Worm (Caenorhabditis elegans) whole organism, late embryonic: Measurements from ENCODE around the gene lem-2.
A peak's percentile ranks its signal among the peaks of the same experiment; 100 is the strongest.

Experiments
- C08G9.2 ChIP-seq: sonication (generic microtip); optimal IDR thresholded peaks from 2 replicates; lab custom pipeline; 2016; ENCODE audit warnings: mild to moderate bottlenecking, missing genetic modification characterization, moderate library complexity, missing compliant biosample characterization
- K09A11.1 ChIP-seq: sonication (generic microtip); optimal IDR thresholded peaks from 2 replicates; lab custom pipeline; 2017; ENCODE audit warnings: antibody characterized with exemption, mild to moderate bottlenecking, missing genetic modification characterization, missing compliant biosample characterization; ENCODE audit not compliant: insufficient read depth
- T23F11.4 ChIP-seq: fragments of 200-800 bp; sonication (Bioruptor generic); optimal IDR thresholded peaks from 2 replicates; lab custom pipeline; 2018; ENCODE audit warnings: mild to moderate bottlenecking, missing genetic modification characterization, missing compliant biosample characterization
- ama-1 ChIP-seq: fragments of 150-350 bp; optimal IDR thresholded peaks from 2 replicates; lab custom pipeline; 2014
- ceh-24 ChIP-seq: sonication (generic microtip); optimal IDR thresholded peaks from 2 replicates; lab custom pipeline; 2016; ENCODE audit warnings: mild to moderate bottlenecking, missing genetic modification characterization, missing compliant biosample characterization
- ceh-31 ChIP-seq: sonication (generic microtip); optimal IDR thresholded peaks from 2 replicates; lab custom pipeline; 2016; ENCODE audit warnings: missing genetic modification characterization, missing compliant biosample characterization
- ceh-34 ChIP-seq: sonication (generic microtip); optimal IDR thresholded peaks from 2 replicates; lab custom pipeline; 2016; ENCODE audit warnings: mild to moderate bottlenecking, missing genetic modification characterization, missing compliant biosample characterization
- ceh-48 ChIP-seq: sonication (generic microtip); optimal IDR thresholded peaks from 2 replicates; lab custom pipeline; 2016; ENCODE audit warnings: missing genetic modification characterization, inconsistent platforms, missing compliant biosample characterization
- dmd-4 ChIP-seq: sonication (generic microtip); optimal IDR thresholded peaks from 2 replicates; lab custom pipeline; 2016; ENCODE audit warnings: borderline replicate concordance, missing genetic modification characterization, missing compliant biosample characterization
- dve-1 ChIP-seq: sonication (generic microtip); optimal IDR thresholded peaks from 2 replicates; lab custom pipeline; 2017; ENCODE audit warnings: antibody characterized with exemption, mild to moderate bottlenecking, missing genetic modification characterization, missing compliant biosample characterization
- elt-2 ChIP-seq: sonication (generic microtip); optimal IDR thresholded peaks from 2 replicates; lab custom pipeline; 2016; ENCODE audit warnings: missing genetic modification reagents, missing genetic modification characterization, missing compliant biosample characterization
- elt-4 ChIP-seq: sonication (generic microtip); optimal IDR thresholded peaks from 2 replicates; lab custom pipeline; 2016; ENCODE audit warnings: missing genetic modification characterization, missing compliant biosample characterization
- eyg-1 ChIP-seq: sonication (generic microtip); optimal IDR thresholded peaks from 2 replicates; lab custom pipeline; 2016; ENCODE audit warnings: missing genotype, missing genetic modification characterization, missing compliant biosample characterization
- fkh-6 ChIP-seq: sonication (generic microtip); optimal IDR thresholded peaks from 2 replicates; lab custom pipeline; 2016; ENCODE audit warnings: missing genetic modification characterization, missing compliant biosample characterization
- hlh-13 ChIP-seq: fragments of 200-800 bp; sonication (Bioruptor generic); optimal IDR thresholded peaks from 2 replicates; lab custom pipeline; 2018; ENCODE audit warnings: mild to moderate bottlenecking, missing genetic modification characterization, missing compliant biosample characterization
- hlh-6 ChIP-seq: sonication (generic microtip); optimal IDR thresholded peaks from 2 replicates; lab custom pipeline; 2016; ENCODE audit warnings: missing genotype, missing genetic modification characterization, missing compliant biosample characterization
- hlh-8 ChIP-seq: sonication (generic microtip); optimal IDR thresholded peaks from 2 replicates; lab custom pipeline; 2016; ENCODE audit warnings: missing genotype, missing genetic modification characterization, missing compliant biosample characterization
- lim-6 ChIP-seq: sonication (generic microtip); optimal IDR thresholded peaks from 2 replicates; lab custom pipeline; 2016; ENCODE audit warnings: missing genetic modification characterization, missing compliant biosample characterization
- lin-11 ChIP-seq: fragments of 200-800 bp; sonication (Bioruptor generic); optimal IDR thresholded peaks from 2 replicates; lab custom pipeline; 2018; ENCODE audit warnings: mild to moderate bottlenecking, missing genetic modification characterization, missing compliant biosample characterization
- mec-3 ChIP-seq: sonication (generic microtip); optimal IDR thresholded peaks from 2 replicates; lab custom pipeline; 2016; ENCODE audit warnings: borderline replicate concordance, missing genetic modification characterization, missing compliant biosample characterization
- nfya-1 ChIP-seq: sonication (generic microtip); optimal IDR thresholded peaks from 2 replicates; lab custom pipeline; 2017; ENCODE audit warnings: missing genetic modification characterization, mild to moderate bottlenecking, missing compliant biosample characterization, antibody characterized with exemption, moderate library complexity
- nhr-11 ChIP-seq: fragments of 150-350 bp; optimal IDR thresholded peaks from 2 replicates; lab custom pipeline; 2014; ENCODE audit warnings: missing biosample characterization, missing genetic modification characterization
- nhr-232 ChIP-seq: sonication (generic microtip); optimal IDR thresholded peaks from 2 replicates; lab custom pipeline; 2016; ENCODE audit warnings: missing genetic modification characterization, missing compliant biosample characterization
- npax-4 ChIP-seq: sonication (generic microtip); optimal IDR thresholded peaks from 2 replicates; lab custom pipeline; 2016; ENCODE audit warnings: missing genetic modification characterization, missing compliant biosample characterization
- pax-1 ChIP-seq: fragments of 150-350 bp; optimal IDR thresholded peaks from 2 replicates; lab custom pipeline; 2014; ENCODE audit warnings: missing biosample characterization, missing genetic modification characterization
- pqm-1 ChIP-seq: sonication (generic microtip); optimal IDR thresholded peaks from 2 replicates; lab custom pipeline; 2016; ENCODE audit warnings: missing genetic modification characterization, missing compliant biosample characterization
- ref-2 ChIP-seq: sonication (generic microtip); optimal IDR thresholded peaks from 2 replicates; lab custom pipeline; 2016; ENCODE audit warnings: missing genetic modification characterization, missing compliant biosample characterization
- rnt-1 ChIP-seq: sonication (generic microtip); optimal IDR thresholded peaks from 2 replicates; lab custom pipeline; 2016; ENCODE audit warnings: missing genetic modification characterization, missing compliant biosample characterization
- sdc-2 ChIP-seq: sonication (generic microtip); optimal IDR thresholded peaks from 2 replicates; lab custom pipeline; 2016; ENCODE audit warnings: missing genotype, missing genetic modification characterization, missing compliant biosample characterization
- sox-4 ChIP-seq: sonication (generic microtip); optimal IDR thresholded peaks from 2 replicates; lab custom pipeline; 2017; ENCODE audit warnings: mild to moderate bottlenecking, missing genetic modification characterization, inconsistent platforms, missing compliant biosample characterization
- tbx-2 ChIP-seq: sonication (generic microtip); optimal IDR thresholded peaks from 2 replicates; lab custom pipeline; 2016; ENCODE audit warnings: missing genetic modification characterization, missing compliant biosample characterization
- ttx-3 ChIP-seq: sonication (generic microtip); optimal IDR thresholded peaks from 2 replicates; lab custom pipeline; 2016; ENCODE audit warnings: missing genetic modification reagents, missing genetic modification characterization, missing compliant biosample characterization
- unc-3 ChIP-seq, 2 experiments: fragments of 200-800 bp in 1 of 2; sonication (Bioruptor generic) in 1 of 2; sonication (generic microtip) in 1 of 2; conservative IDR thresholded peaks in 1 of 2; optimal IDR thresholded peaks in 1 of 2; 2 replicates each; pipeline versions ENCODE4 v1.3.6 to Lab custom; 2016 to 2022; ENCODE audit warnings: missing compliant biosample characterization in 2 of 2, missing genetic modification characterization in 2 of 2, missing genetic modification reagents in 1 of 2
- unc-42 ChIP-seq: sonication (generic microtip); optimal IDR thresholded peaks from 2 replicates; lab custom pipeline; 2016; ENCODE audit warnings: missing genotype, missing genetic modification characterization, missing compliant biosample characterization
- unc-55 ChIP-seq: sonication (generic microtip); optimal IDR thresholded peaks from 2 replicates; lab custom pipeline; 2017; ENCODE audit warnings: missing biosample characterization, missing genetic modification reagents, missing genetic modification characterization
- zip-5 ChIP-seq: sonication (generic microtip); optimal IDR thresholded peaks from 2 replicates; lab custom pipeline; 2016; ENCODE audit warnings: missing genetic modification characterization, missing compliant biosample characterization

Gene lem-2

DNA sequence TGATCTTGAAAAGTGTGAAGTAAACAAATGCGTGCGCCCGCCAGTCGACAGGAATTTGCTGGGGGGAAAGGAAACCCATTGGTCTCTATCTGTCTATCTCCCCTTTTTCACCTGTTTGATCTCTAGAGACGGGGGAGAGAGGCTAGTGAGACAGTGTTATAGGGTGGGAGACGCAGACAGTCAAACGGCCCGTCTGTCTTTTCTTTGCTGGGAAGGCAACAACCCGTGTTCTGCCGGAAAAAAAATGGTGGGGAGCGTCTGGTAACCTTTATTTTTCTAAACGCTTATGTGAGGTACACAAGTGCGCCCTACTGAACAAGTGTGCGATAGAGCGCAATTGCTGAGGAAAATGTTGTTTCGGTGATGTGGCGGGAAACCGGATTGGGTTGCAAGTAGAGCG, 12.7 kb upstream of the lem-2 start (continued):
- TF ChIP-seq hlh-8 (tag; lab: Kevin White, UChicago) (no peak), ceh-48 (tag; lab: Kevin White, UChicago) (no peak), tbx-2 (peak; percentile 63), zip-5 (tag; lab: Kevin White, UChicago) (no peak), K09A11.1 (tag; lab: Kevin White, UChicago) (no peak), ceh-31 (tag; lab: Kevin White, UChicago) (peak; percentile 24), rnt-1 (tag; lab: Kevin White, UChicago) (peak; percentile 41), unc-3 (GFP tag; conservative IDR thresholded peaks at IDR 0.05; lab: Robert Waterston, UW) (no peak), unc-3 (tag; optimal IDR thresholded peaks at IDR 0.05; lab: Kevin White, UChicago) (no peak)
- TF ChIP-seq, all 69 proteins: peak for 12

DNA sequence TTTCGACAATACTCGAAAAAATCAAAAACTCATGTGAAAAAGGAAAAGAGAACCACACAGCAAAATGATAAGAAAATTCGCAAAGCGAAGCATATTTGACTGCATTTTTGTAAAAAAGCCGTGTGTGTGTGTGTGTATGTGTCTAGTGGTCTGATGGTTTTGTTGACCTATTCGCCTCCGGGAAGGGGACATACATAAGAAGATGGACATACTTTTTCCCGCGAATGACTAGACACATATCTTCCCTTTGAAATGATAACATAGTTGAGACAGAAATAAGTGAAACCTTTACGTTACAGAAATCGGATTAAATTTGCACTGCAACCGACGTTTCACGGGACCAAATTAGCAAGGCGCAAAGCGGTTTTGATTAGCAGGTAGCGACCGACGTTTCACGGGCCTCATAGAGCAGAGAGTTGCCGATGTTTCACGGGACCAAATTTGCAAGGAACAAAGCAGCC, 11.7 kb upstream of the lem-2 start:
- TF ChIP-seq hlh-6 (tag; lab: Kevin White, UChicago) (no peak), fkh-6 (tag; lab: Kevin White, UChicago) (no peak), T23F11.4 (GFP tag; lab: Kevin White, UChicago) (no peak), unc-42 (tag; lab: Kevin White, UChicago) (no peak), unc-55 (GFP tag; lab: Kevin White, UChicago) (no peak), mec-3 (tag; lab: Kevin White, UChicago) (no peak), npax-4 (tag; lab: Kevin White, UChicago) (no peak), lin-11 (tag; lab: Kevin White, UChicago) (no peak), pax-1 (tag; lab: Kevin White, UChicago) (no peak), C08G9.2 (tag; lab: Kevin White, UChicago) (no peak), ceh-48 (tag; lab: Kevin White, UChicago) (no peak), sox-4 (tag; lab: Kevin White, UChicago) (no peak), nfya-1 (tag; lab: Kevin White, UChicago) (no peak), rnt-1 (tag; lab: Kevin White, UChicago) (no peak), eyg-1 (tag; lab: Kevin White, UChicago) (no peak), pqm-1 (no peak), nhr-232 (tag; lab: Kevin White, UChicago) (no peak), dmd-4 (tag; lab: Kevin White, UChicago) (no peak)

DNA sequence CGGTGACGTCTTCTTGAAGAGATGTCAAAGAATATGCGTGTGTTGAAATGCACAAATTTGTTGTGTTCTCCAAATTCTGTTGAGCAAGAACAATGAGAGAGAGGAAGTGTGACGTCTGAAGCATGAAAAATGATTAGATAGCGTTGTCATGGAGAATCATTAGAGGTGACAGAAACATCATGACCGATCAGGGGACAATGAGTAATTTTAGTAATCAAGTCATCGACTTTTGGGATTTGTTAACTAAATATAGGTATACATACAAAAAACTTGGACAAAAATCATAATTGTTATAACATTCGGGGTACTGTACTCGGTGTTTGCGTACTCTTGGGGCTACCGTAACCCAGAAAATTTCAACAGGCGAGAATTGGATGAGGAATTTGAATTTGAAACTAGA, 11.0 kb upstream of the lem-2 start, which contains the start of gene daf-5:
Gene daf-5, minus strand, starts transcription at position 101 of the 400 bp plus-strand sequence.
- TF ChIP-seq T23F11.4 (GFP tag; lab: Kevin White, UChicago), result no peak
- TF ChIP-seq hlh-13 (GFP tag; lab: Kevin White, UChicago), result no peak
- no peak for TF ChIP-seq nhr-11 (tag; lab: Kevin White, UChicago)
- no peak for TF ChIP-seq hlh-6 (tag; lab: Kevin White, UChicago)
- TF ChIP-seq unc-55 (GFP tag; lab: Kevin White, UChicago), result no peak
- no peak for TF ChIP-seq pqm-1
- TF ChIP-seq ttx-3 (tag; lab: Kevin White, UChicago), result no peak
- no peak for TF ChIP-seq ref-2 (tag; lab: Kevin White, UChicago)
- TF ChIP-seq ceh-24 (tag; lab: Kevin White, UChicago), result no peak
- no peak for TF ChIP-seq ama-1 (lab: Kevin White, UChicago)
- no peak for TF ChIP-seq sdc-2
- TF ChIP-seq sox-4 (tag; lab: Kevin White, UChicago), result no peak
- TF ChIP-seq lim-6, result no peak
- no peak for TF ChIP-seq dve-1
- no peak for TF ChIP-seq elt-4
- no peak for TF ChIP-seq ceh-34 (tag; lab: Kevin White, UChicago)
- TF ChIP-seq elt-2 (tag; lab: Kevin White, UChicago), result no peak
- no peak for TF ChIP-seq lin-11 (tag; lab: Kevin White, UChicago)

DNA sequence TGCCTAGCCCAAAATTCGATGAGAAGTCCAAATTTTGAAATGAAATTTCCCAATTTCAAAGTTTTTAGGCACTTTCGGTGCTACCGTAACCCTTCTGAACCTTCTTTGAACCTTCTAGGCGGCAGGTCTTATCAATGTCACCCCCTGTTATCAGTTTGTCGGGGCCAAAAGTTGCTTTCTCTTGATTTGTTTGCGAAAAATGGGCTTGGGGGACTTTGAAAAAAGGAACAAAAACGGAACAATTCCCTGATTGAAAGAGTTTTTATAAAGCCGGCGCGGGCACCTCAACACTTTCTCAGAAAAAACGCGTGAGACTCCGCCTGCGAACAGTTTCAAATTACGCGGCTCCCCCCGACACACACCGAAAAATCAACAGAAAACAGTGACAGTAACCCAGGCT, 10.1 kb upstream of the lem-2 start:
- peak; percentile 58 for TF ChIP-seq elt-2 (tag; lab: Kevin White, UChicago)
- no peak for TF ChIP-seq dmd-4 (tag; lab: Kevin White, UChicago)
- TF ChIP-seq, all 69 proteins: peak for 1
